Worm (Caenorhabditis elegans): Measurements from ENCODE around the gene F36H12.5.
"Not testable (repeated sequence)": the region's sequence is repeated elsewhere in the genome, so short reads cannot be mapped to it uniquely, and the experiment has no call there.

DNA sequence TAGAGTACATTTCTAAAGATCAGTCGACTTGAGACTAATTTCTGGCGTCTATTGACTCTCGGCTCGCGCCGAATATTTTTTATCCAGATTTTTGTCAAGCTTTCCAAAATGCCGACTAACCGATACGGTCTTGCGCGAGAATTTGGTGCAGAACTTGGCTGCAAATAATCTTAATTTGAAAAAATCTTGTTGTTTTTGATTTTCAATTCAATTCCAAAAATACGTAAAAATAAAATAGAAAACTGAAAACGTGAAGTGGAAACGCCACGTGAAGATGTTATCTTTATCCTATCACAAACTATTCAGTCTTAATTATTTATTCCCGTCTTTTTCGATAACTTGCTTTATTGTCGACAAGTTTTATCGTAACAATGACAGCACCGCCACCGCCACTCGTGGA lies 8.2 kb upstream of the F36H12.5 start, which contains the start of gene ttbk-2.1:
- TF ChIP-seq snpc-4 (tag; optimal IDR thresholded peaks at IDR 0.05); lsy-12 (tag; optimal IDR thresholded peaks at IDR 0.05); nhr-76 (tag; optimal IDR thresholded peaks at IDR 0.05); nhr-11 (tag; optimal IDR thresholded peaks at IDR 0.05); pqm-1 (tag; optimal IDR thresholded peaks at IDR 0.05); nhr-237 (tag; optimal IDR thresholded peaks at IDR 0.05); nhr-12 (tag; optimal IDR thresholded peaks at IDR 0.05); fos-1 (tag; optimal IDR thresholded peaks at IDR 0.05); aly-2 (tag; optimal IDR thresholded peaks at IDR 0.05); skn-1 (tag; optimal IDR thresholded peaks at IDR 0.05); daf-12 (tag; optimal IDR thresholded peaks at IDR 0.05); unc-62 (GFP tag; optimal IDR thresholded peaks at IDR 0.05); mdl-1 (tag; optimal IDR thresholded peaks at IDR 0.05): not testable (repeated sequence)
